Fruit fly (Drosophila melanogaster) whole organism, embryonic: Measurements from ENCODE around the gene CG6972.

Experiments
- Ada2b ChIP-seq: fragments of 200-800 bp; sonication (Bioruptor generic); IDR thresholded peaks from 2 replicates; pipeline ENCODE4 v1.3.6; 2022; ENCODE audit warnings: missing biosample characterization, missing genetic modification characterization
- Atf-2 ChIP-seq: fragments of 200-800 bp; sonication (Bioruptor generic); optimal IDR thresholded peaks from 2 replicates; lab custom pipeline; 2016; ENCODE audit warnings: missing biosample characterization, missing genetic modification characterization
- Bteb2 ChIP-seq: fragments of 200-800 bp; sonication (Bioruptor generic); optimal IDR thresholded peaks from 2 replicates; lab custom pipeline; 2016; ENCODE audit warnings: missing biosample characterization, missing genetic modification characterization
- CG11398 ChIP-seq: fragments of 200-800 bp; sonication (Bioruptor generic); optimal IDR thresholded peaks from 2 replicates; lab custom pipeline; 2016; ENCODE audit warnings: missing biosample characterization, missing genetic modification characterization
- CG12104 ChIP-seq: fragments of 200-800 bp; sonication (Bioruptor generic); optimal IDR thresholded peaks from 3 replicates; lab custom pipeline; 2016; ENCODE audit warnings: missing biosample characterization, missing genetic modification characterization
- CG12769 ChIP-seq: fragments of 200-800 bp; sonication (Bioruptor generic); optimal IDR thresholded peaks from 2 replicates; lab custom pipeline; 2019; ENCODE audit warnings: missing biosample characterization, mild to moderate bottlenecking, missing genetic modification characterization, moderate library complexity
- CG14050 ChIP-seq: fragments of 200-800 bp; sonication (Bioruptor generic); IDR thresholded peaks from 3 replicates; pipeline ENCODE4 v1.3.6; 2022; ENCODE audit warnings: missing biosample characterization, missing genetic modification characterization
- CG17359 ChIP-seq: fragments of 200-800 bp; sonication (Bioruptor generic); optimal IDR thresholded peaks from 3 replicates; lab custom pipeline; 2018; ENCODE audit warnings: missing biosample characterization, mild to moderate bottlenecking, missing genetic modification characterization, moderate library complexity
- CG1832 ChIP-seq: fragments of 200-800 bp; sonication (Bioruptor generic); optimal IDR thresholded peaks from 2 replicates; lab custom pipeline; 2017; ENCODE audit warnings: missing biosample characterization, mild to moderate bottlenecking, missing genetic modification characterization, inconsistent platforms
- CG32772 ChIP-seq: fragments of 200-800 bp; sonication (Bioruptor generic); IDR thresholded peaks from 2 replicates; pipeline ENCODE4 v1.3.6; 2022; ENCODE audit warnings: missing biosample characterization, missing genetic modification characterization
- CG3995 ChIP-seq: fragments of 200-800 bp; sonication (Bioruptor generic); optimal IDR thresholded peaks from 3 replicates; lab custom pipeline; 2016; ENCODE audit warnings: missing biosample characterization, missing genetic modification characterization
- CG4282 ChIP-seq: fragments of 200-800 bp; sonication (Bioruptor generic); optimal IDR thresholded peaks from 2 replicates; lab custom pipeline; 2016; ENCODE audit warnings: missing biosample characterization, missing genetic modification characterization
- CG4424 ChIP-seq: fragments of 200-800 bp; sonication (Bioruptor generic); optimal IDR thresholded peaks from 3 replicates; lab custom pipeline; 2016; ENCODE audit warnings: missing biosample characterization, missing genetic modification characterization
- CG6683 ChIP-seq: fragments of 200-800 bp; sonication (Bioruptor generic); optimal IDR thresholded peaks from 2 replicates; lab custom pipeline; 2017; ENCODE audit warnings: missing biosample characterization, mild to moderate bottlenecking, missing genetic modification characterization, missing genetic modification reagents
- CG6765 ChIP-seq: fragments of 200-800 bp; sonication (Bioruptor generic); optimal IDR thresholded peaks from 3 replicates; lab custom pipeline; 2017; ENCODE audit warnings: missing biosample characterization, mild to moderate bottlenecking, missing genetic modification characterization
- CG7271 ChIP-seq: fragments of 200-800 bp; sonication (Bioruptor generic); optimal IDR thresholded peaks from 2 replicates; lab custom pipeline; 2018; ENCODE audit warnings: missing biosample characterization, mild to moderate bottlenecking, missing genetic modification characterization, moderate library complexity
- CG8478 ChIP-seq: fragments of >200 bp; optimal IDR thresholded peaks from 2 replicates; lab custom pipeline; 2018
- CG9727 ChIP-seq: fragments of 200-800 bp; sonication (Bioruptor generic); optimal IDR thresholded peaks from 3 replicates; lab custom pipeline; 2017; ENCODE audit warnings: missing biosample characterization, mild to moderate bottlenecking, missing genetic modification characterization
- CG9797 ChIP-seq: fragments of 200-800 bp; sonication (Bioruptor generic); optimal IDR thresholded peaks from 3 replicates; lab custom pipeline; 2018; ENCODE audit warnings: missing biosample characterization, mild to moderate bottlenecking, missing genetic modification characterization
- CHES-1-like ChIP-seq: fragments of 200-800 bp; sonication (Bioruptor generic); optimal IDR thresholded peaks from 2 replicates; lab custom pipeline; 2016; ENCODE audit warnings: missing biosample characterization, missing genetic modification characterization
- CTCF ChIP-seq: fragments of 200-800 bp; sonication (Bioruptor generic); optimal IDR thresholded peaks from 2 replicates; lab custom pipeline; 2017; ENCODE audit warnings: missing biosample characterization, mild to moderate bottlenecking, missing genetic modification characterization, moderate library complexity
- Dip2 ChIP-seq: fragments of 200-800 bp; sonication (Bioruptor generic); IDR thresholded peaks from 2 replicates; pipeline ENCODE4 v1.3.6; 2022; ENCODE audit warnings: missing biosample characterization, missing genetic modification characterization
- E2f1 ChIP-seq: fragments of 200-800 bp; sonication (Bioruptor generic); IDR thresholded peaks from 2 replicates; pipeline ENCODE4 v1.3.6; 2022; ENCODE audit warnings: missing biosample characterization, missing genetic modification characterization
- Fer2 ChIP-seq: fragments of 200-800 bp; sonication (Bioruptor generic); optimal IDR thresholded peaks from 2 replicates; lab custom pipeline; 2018; ENCODE audit warnings: missing biosample characterization, mild to moderate bottlenecking, missing genetic modification characterization, moderate library complexity
- H2.0 ChIP-seq: fragments of 200-800 bp; sonication (Bioruptor generic); IDR thresholded peaks from 2 replicates; pipeline ENCODE4 v1.3.6; 2022; ENCODE audit warnings: missing biosample characterization, missing genetic modification characterization
- HHEX ChIP-seq: fragments of 200-800 bp; sonication (Bioruptor generic); optimal IDR thresholded peaks from 3 replicates; lab custom pipeline; 2017; ENCODE audit warnings: missing biosample characterization, mild to moderate bottlenecking, missing genetic modification characterization, missing genetic modification reagents
- Hr78 ChIP-seq, 2 experiments: fragments of 200-800 bp in 1 of 2; fragments of >200 bp in 1 of 2; sonication (Bioruptor generic) in 1 of 2; optimal IDR thresholded peaks; 2 replicates each; lab custom pipeline; 2017 to 2019; ENCODE audit warnings: missing biosample characterization in 2 of 2, missing genetic modification characterization in 2 of 2, mild to moderate bottlenecking in 1 of 2, moderate library complexity in 1 of 2
- MESR4 ChIP-seq: fragments of 200-800 bp; sonication (Bioruptor generic); optimal IDR thresholded peaks from 2 replicates; lab custom pipeline; 2018; ENCODE audit warnings: missing biosample characterization, mild to moderate bottlenecking, missing genetic modification characterization, moderate library complexity
- MTF-1 ChIP-seq: fragments of 200-800 bp; sonication (Bioruptor generic); optimal IDR thresholded peaks from 2 replicates; lab custom pipeline; 2018; ENCODE audit warnings: missing biosample characterization, mild to moderate bottlenecking, missing genetic modification characterization, borderline replicate concordance
- Neu2 ChIP-seq: fragments of 200-800 bp; sonication (Bioruptor generic); optimal IDR thresholded peaks from 3 replicates; lab custom pipeline; 2016; ENCODE audit warnings: missing biosample characterization, missing genetic modification characterization, borderline replicate concordance
- Ptx1 ChIP-seq: fragments of 200-800 bp; sonication (Bioruptor generic); IDR thresholded peaks from 2 replicates; pipeline ENCODE4 v1.3.6; 2022; ENCODE audit warnings: missing biosample characterization, missing genetic modification characterization
- Rx ChIP-seq: fragments of 200-800 bp; sonication (Bioruptor generic); IDR thresholded peaks from 2 replicates; pipeline ENCODE4 v1.3.6; 2022; ENCODE audit warnings: missing biosample characterization, missing genetic modification characterization
- Tbp ChIP-seq: fragments of >200 bp; optimal IDR thresholded peaks from 2 replicates; lab custom pipeline; 2018; ENCODE audit warnings: missing biosample characterization, missing genetic modification characterization
- Usf ChIP-seq: fragments of 200-800 bp; sonication (Bioruptor generic); optimal IDR thresholded peaks from 2 replicates; lab custom pipeline; 2017; ENCODE audit warnings: missing genotype, missing biosample characterization, missing genetic modification characterization
- ara ChIP-seq: fragments of 200-800 bp; sonication (Bioruptor generic); IDR thresholded peaks from 2 replicates; pipeline ENCODE4 v1.3.6; 2022; ENCODE audit warnings: missing biosample characterization, missing genetic modification characterization
- ato ChIP-seq: fragments of 200-800 bp; sonication (Bioruptor generic); IDR thresholded peaks from 2 replicates; pipeline ENCODE4 v1.3.6; 2022; ENCODE audit warnings: missing biosample characterization, missing genetic modification characterization; ENCODE audit not compliant: partially characterized antibody
- bab2 ChIP-seq: fragments of 200-800 bp; sonication (Bioruptor generic); optimal IDR thresholded peaks from 2 replicates; lab custom pipeline; 2016; ENCODE audit warnings: missing biosample characterization, missing genetic modification characterization
- chm ChIP-seq: fragments of 200-800 bp; sonication (Bioruptor generic); IDR thresholded peaks from 2 replicates; pipeline ENCODE4 v1.3.6; 2022; ENCODE audit warnings: missing biosample characterization, missing genetic modification characterization
- dm ChIP-seq: fragments of 200-800 bp; sonication (Bioruptor generic); optimal IDR thresholded peaks from 3 replicates; lab custom pipeline; 2016; ENCODE audit warnings: missing biosample characterization, missing genetic modification characterization
- dysf ChIP-seq: fragments of 200-800 bp; sonication (Bioruptor generic); IDR thresholded peaks from 3 replicates; pipeline ENCODE4 v1.3.6; 2022; ENCODE audit warnings: missing biosample characterization, missing genetic modification characterization
- esg ChIP-seq: fragments of 200-800 bp; sonication (Bioruptor generic); conservative IDR thresholded peaks from 2 replicates; pipeline ENCODE4 v1.3.6; 2022; ENCODE audit warnings: missing biosample characterization, missing genetic modification characterization
- ftz-f1 ChIP-seq: fragments of 200-800 bp; sonication (Bioruptor generic); optimal IDR thresholded peaks from 2 replicates; lab custom pipeline; 2016; ENCODE audit warnings: missing biosample characterization, missing genetic modification characterization
- gce ChIP-seq: fragments of 200-800 bp; sonication (Bioruptor generic); IDR thresholded peaks from 3 replicates; pipeline ENCODE4 v1.3.6; 2022; ENCODE audit warnings: missing biosample characterization, missing genetic modification characterization
- hth ChIP-seq: fragments of >200 bp; optimal IDR thresholded peaks from 2 replicates; lab custom pipeline; 2017; ENCODE audit warnings: inconsistent platforms
- nerfin-1 ChIP-seq: fragments of 200-800 bp; sonication (Bioruptor generic); optimal IDR thresholded peaks from 3 replicates; lab custom pipeline; 2019; ENCODE audit warnings: missing biosample characterization, mild to moderate bottlenecking, missing genetic modification characterization, moderate library complexity
- psq ChIP-seq: fragments of 200-800 bp; sonication (Bioruptor generic); optimal IDR thresholded peaks from 2 replicates; lab custom pipeline; 2017; ENCODE audit warnings: missing biosample characterization, missing genetic modification characterization
- run ChIP-seq: fragments of 200-800 bp; sonication (Bioruptor generic); optimal IDR thresholded peaks from 3 replicates; lab custom pipeline; 2018; ENCODE audit warnings: missing biosample characterization, mild to moderate bottlenecking, missing genetic modification characterization
- salm ChIP-seq: fragments of 200-800 bp; sonication (Bioruptor generic); optimal IDR thresholded peaks from 2 replicates; lab custom pipeline; 2018; ENCODE audit warnings: missing biosample characterization, mild to moderate bottlenecking, missing genetic modification characterization
- sens-2 ChIP-seq: fragments of 200-800 bp; sonication (Bioruptor generic); IDR thresholded peaks from 2 replicates; pipeline ENCODE4 v1.3.6; 2022; ENCODE audit warnings: missing biosample characterization, missing genetic modification characterization
- slbo ChIP-seq: fragments of 200-800 bp; sonication (Bioruptor generic); IDR thresholded peaks from 2 replicates; pipeline ENCODE4 v1.3.6; 2022; ENCODE audit warnings: missing biosample characterization, missing genetic modification characterization
- stwl ChIP-seq: fragments of 200-800 bp; sonication (Bioruptor generic); optimal IDR thresholded peaks from 3 replicates; lab custom pipeline; 2018; ENCODE audit warnings: missing biosample characterization, mild to moderate bottlenecking, missing genetic modification characterization, moderate library complexity
- sug ChIP-seq: fragments of 200-800 bp; optimal IDR thresholded peaks from 2 replicates; lab custom pipeline; 2019; ENCODE audit warnings: missing biosample characterization, mild to moderate bottlenecking, missing genetic modification characterization, moderate library complexity
- toy ChIP-seq: fragments of 200-800 bp; sonication (Bioruptor generic); IDR thresholded peaks from 2 replicates; pipeline ENCODE4 v1.3.6; 2022; ENCODE audit warnings: missing biosample characterization, missing genetic modification characterization

Gene CG6972

dm6 chr3R:22726771-22727455 lies 25.1 kb downstream of the CG6972 start, which contains the start of gene CG45049 (continued):
- TF ChIP-seq ftz-f1 (GFP tag; lab: Kevin White, UChicago) (peak; percentile 22), H2.0 (GFP tag; lab: Robert Waterston, UW) (no peak), dysf (no peak), CHES-1-like (no peak), E2f1 (GFP tag; lab: Robert Waterston, UW) (no peak), CG9797 (GFP tag; lab: Kevin White, UChicago) (no peak), salm (no peak), Usf (no peak), Fer2 (tag; lab: Kevin White, UChicago) (no peak), Atf-2 (GFP tag; lab: Kevin White, UChicago) (no peak), Ada2b (GFP tag; lab: Robert Waterston, UW) (no peak), Dip2 (GFP tag; lab: Robert Waterston, UW) (no peak), CG9727 (no peak), CG12769 (no peak), CTCF (GFP tag; lab: Kevin White, UChicago) (no peak), psq (peak; percentile 46), Ptx1 (no peak), Neu2 (GFP tag; lab: Kevin White, UChicago) (no peak), MESR4 (GFP tag; lab: Kevin White, UChicago) (peak; percentile 57), CG12104 (GFP tag; lab: Kevin White, UChicago) (no peak), CG6683 (GFP tag; lab: Kevin White, UChicago) (no peak), ato (peak; percentile 92), Rx (GFP tag; lab: Robert Waterston, UW) (no peak), CG7271 (no peak), stwl (tag; lab: Kevin White, UChicago) (no peak), Bteb2 (no peak), CG4282 (GFP tag; lab: Kevin White, UChicago) (no peak), MTF-1 (no peak), sug (tag; lab: Kevin White, UChicago) (no peak), toy (no peak), gce (GFP tag; lab: Robert Waterston, UW) (no peak), bab2 (no peak), Hr78 (GFP tag; optimal IDR thresholded peaks at IDR 0.05; lab: Kevin White, UChicago) (no peak), CG8478 (no peak), CG1832 (GFP tag; lab: Kevin White, UChicago) (no peak), hth (no peak), chm (no peak), CG3995 (no peak), CG11398 (GFP tag; lab: Kevin White, UChicago) (no peak), CG32772 (GFP tag; lab: Robert Waterston, UW) (no peak), sens-2 (GFP tag; lab: Robert Waterston, UW) (no peak), dm (GFP tag; lab: Kevin White, UChicago) (no peak), nerfin-1 (tag; lab: Kevin White, UChicago) (no peak), slbo (no peak), CG14050 (no peak), CG4424 (GFP tag; lab: Kevin White, UChicago) (no peak), CG17359 (no peak), Tbp (GFP tag; lab: Kevin White, UChicago) (no peak), esg (no peak), HHEX (GFP tag; lab: Kevin White, UChicago) (no peak), CG6765 (GFP tag; lab: Kevin White, UChicago) (no peak), run (no peak), ara (GFP tag; lab: Robert Waterston, UW) (no peak)
